Fruit fly (Drosophila melanogaster): ENCODE data around the gene Gmd.

The Gmd gene

DNA sequence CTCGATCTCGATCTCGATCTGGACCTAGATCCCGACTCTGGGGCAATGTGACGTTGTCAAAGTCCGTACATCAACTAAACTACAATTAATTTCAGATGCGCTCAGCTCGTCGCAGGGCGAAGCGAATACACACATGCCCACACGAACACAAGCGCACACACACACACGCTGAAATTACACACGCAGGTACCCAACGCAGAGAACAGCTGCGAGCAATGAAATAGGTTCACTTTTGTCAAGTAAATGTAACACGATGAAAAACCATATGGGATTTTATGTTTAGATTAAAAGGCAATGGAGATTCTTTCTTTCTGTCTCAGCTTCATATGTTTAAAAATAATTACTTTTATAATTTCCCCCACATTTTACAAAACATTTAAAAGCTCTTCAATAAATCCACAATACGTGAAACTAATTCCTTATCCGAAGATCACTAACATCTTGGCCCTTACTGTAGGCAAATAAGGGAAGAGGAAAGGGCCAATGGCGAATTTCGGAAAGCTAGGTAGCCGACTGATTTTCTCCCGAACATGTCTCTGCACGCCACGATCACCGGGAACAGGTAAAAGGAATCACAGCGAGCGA, 23.6 kb upstream of the Gmd start (continued):
- TF ChIP-seq hbn (GFP tag; IDR thresholded peaks at IDR 0.05; ENCODE audit: partially characterized antibody) (no peak), CG13123 (GFP tag; optimal IDR thresholded peaks at IDR 0.05) (peak; percentile 41), CG4424 (GFP tag; optimal IDR thresholded peaks at IDR 0.05) (peak; percentile 75), lov (optimal IDR thresholded peaks at IDR 0.05) (no peak), lov (GFP tag; IDR thresholded peaks at IDR 0.05) (0 out of 3 replicates have a peak, but pooled peaks have one; percentile 61), CG7928 (GFP tag; optimal IDR thresholded peaks at IDR 0.05) (peak; percentile 53), knrl (GFP tag; IDR thresholded peaks at IDR 0.05; ENCODE audit: partially characterized antibody) (no peak), ind (GFP tag; optimal IDR thresholded peaks at IDR 0.05) (peak; percentile 74), ham (GFP tag; IDR thresholded peaks at IDR 0.05) (no peak), emc (GFP tag; optimal IDR thresholded peaks at IDR 0.05) (peak; percentile 38), CG7786 (GFP tag; optimal IDR thresholded peaks at IDR 0.05) (peak; percentile 79), Asciz (GFP tag; optimal IDR thresholded peaks at IDR 0.05) (peak; percentile 59), CG17612 (GFP tag; IDR thresholded peaks at IDR 0.05) (peak; percentile 40; the same call in 1 of the 2 replicates), Ada2b (GFP tag; IDR thresholded peaks at IDR 0.05) (peak; percentile 84), CG32532 (GFP tag; IDR thresholded peaks at IDR 0.05) (peak; percentile 84), CG9797 (GFP tag; optimal IDR thresholded peaks at IDR 0.05) (peak; percentile 11), sqz (GFP tag; optimal IDR thresholded peaks at IDR 0.05) (peak; percentile 76), CG7745 (tag; optimal IDR thresholded peaks at IDR 0.05) (peak; percentile 30), H2.0 (GFP tag; IDR thresholded peaks at IDR 0.05) (peak; percentile 62), CG32767 (GFP tag; IDR thresholded peaks at IDR 0.05) (peak; percentile 82), CG8089 (GFP tag; optimal IDR thresholded peaks at IDR 0.05) (peak; percentile 66), NfI (GFP tag; optimal IDR thresholded peaks at IDR 0.05) (peak; percentile 75), Fer3 (tag; optimal IDR thresholded peaks at IDR 0.05) (peak; percentile 76), CG42726 (GFP tag; IDR thresholded peaks at IDR 0.05; ENCODE audit: partially characterized antibody) (no peak), Hsf (GFP tag; optimal IDR thresholded peaks at IDR 0.05) (peak; percentile 74), CG4404 (GFP tag; IDR thresholded peaks at IDR 0.05) (peak; percentile 81), Nf-YC (tag; optimal IDR thresholded peaks at IDR 0.05) (peak; percentile 81), CG18764 (GFP tag; optimal IDR thresholded peaks at IDR 0.05) (peak; percentile 34), nmo (GFP tag; optimal IDR thresholded peaks at IDR 0.05) (peak; percentile 86), CG1024 (GFP tag; IDR thresholded peaks at IDR 0.05) (0 out of 2 replicates have a peak, but pooled peaks have one; percentile 22), Dll (GFP tag; IDR thresholded peaks at IDR 0.05; ENCODE audit: partially characterized antibody) (no peak), CTCF (GFP tag; optimal IDR thresholded peaks at IDR 0.05) (peak; percentile 20), Rx (GFP tag; IDR thresholded peaks at IDR 0.05) (peak; percentile 70), CG31224 (GFP tag; IDR thresholded peaks at IDR 0.05) (peak; percentile 70), CG12236 (GFP tag; optimal IDR thresholded peaks at IDR 0.05) (peak; percentile 63), CG8944 (GFP tag; optimal IDR thresholded peaks at IDR 0.05) (peak; percentile 44), Mad (GFP tag; optimal IDR thresholded peaks at IDR 0.05) (peak; percentile 70), CG9932 (GFP tag; IDR thresholded peaks at IDR 0.05) (peak; percentile 78), Drgx (GFP tag; IDR thresholded peaks at IDR 0.05) (peak; percentile 75), Nf-YB (GFP tag; optimal IDR thresholded peaks at IDR 0.05) (peak; percentile 75), row (GFP tag; IDR thresholded peaks at IDR 0.05) (peak; percentile 90), fru (optimal IDR thresholded peaks at IDR 0.05) (no peak), slou (GFP tag; optimal IDR thresholded peaks at IDR 0.05) (peak; percentile 44), CG11696 (GFP tag; IDR thresholded peaks at IDR 0.05) (peak; percentile 99), CG18599 (GFP tag; optimal IDR thresholded peaks at IDR 0.05) (peak; percentile 85), CG13775 (GFP tag; optimal IDR thresholded peaks at IDR 0.05) (peak; percentile 80), Side (GFP tag; optimal IDR thresholded peaks at IDR 0.05) (peak; percentile 81), D19B (GFP tag; optimal IDR thresholded peaks at IDR 0.05) (peak; percentile 55), Tbp (GFP tag; optimal IDR thresholded peaks at IDR 0.05) (no peak), Oli (tag; optimal IDR thresholded peaks at IDR 0.05) (peak; percentile 86), repo (GFP tag; optimal IDR thresholded peaks at IDR 0.05) (peak; percentile 14), tup (GFP tag; optimal IDR thresholded peaks at IDR 0.05) (peak; percentile 46)

All from whole organism, embryonic.